ENCODE assay signal across 1 fruit fly cellular context in genomic region chr2L:7998655-7999054, dm6.
TF ChIP-seq lines count a peak whose summit lies in the region.

Sirup (plus strand) TSS chr2L:7998869.

TF ChIP-seq in whole organism, embryonic, 481 proteins besides CTCF, POLR2A, EP300 and RAD21 (continued from another document and continues in another):
- no peak for TF ChIP-seq hbn (GFP tag; IDR thresholded peaks at IDR 0.05; lab: Robert Waterston, UW; ENCODE audit: partially characterized antibody)
- TF ChIP-seq kni (GFP tag; optimal IDR thresholded peaks at IDR 0.05; lab: Kevin White, UChicago): no peak
- TF ChIP-seq nerfin-1 (tag; optimal IDR thresholded peaks at IDR 0.05; lab: Kevin White, UChicago): no peak
- TF ChIP-seq CG31441 (GFP tag; IDR thresholded peaks at IDR 0.05; lab: Robert Waterston, UW): no peak
- no peak for TF ChIP-seq CG10543 (GFP tag; optimal IDR thresholded peaks at IDR 0.05; lab: Kevin White, UChicago)
- TF ChIP-seq Six4 (GFP tag; optimal IDR thresholded peaks at IDR 0.05; lab: Kevin White, UChicago): no peak
- no peak for TF ChIP-seq CG4404 (GFP tag; IDR thresholded peaks at IDR 0.05; lab: Robert Waterston, UW)
- no peak for TF ChIP-seq CG1832 (GFP tag; optimal IDR thresholded peaks at IDR 0.05; lab: Kevin White, UChicago)
- TF ChIP-seq Ptx1 (GFP tag; IDR thresholded peaks at IDR 0.05; lab: Robert Waterston, UW): no peak
- peak; percentile 79 for TF ChIP-seq Lhr (GFP tag; optimal IDR thresholded peaks at IDR 0.05; lab: Kevin White, UChicago)
- no peak for TF ChIP-seq hth (optimal IDR thresholded peaks at IDR 0.05; lab: Kevin White, UChicago)
- TF ChIP-seq CG13424 (tag; optimal IDR thresholded peaks at IDR 0.05; lab: Kevin White, UChicago): no peak
- no peak for TF ChIP-seq CG4707 (GFP tag; optimal IDR thresholded peaks at IDR 0.05; lab: Kevin White, UChicago)
- TF ChIP-seq CG11560 (tag; IDR thresholded peaks at IDR 0.05; lab: Robert Waterston, UW): peak; percentile 70; the same call in 2 of the 3 replicates
- TF ChIP-seq tin (GFP tag; optimal IDR thresholded peaks at IDR 0.05; lab: Kevin White, UChicago): no peak
- TF ChIP-seq Gug (GFP tag; IDR thresholded peaks at IDR 0.05; lab: Robert Waterston, UW): no peak
- TF ChIP-seq CG17385 (GFP tag; optimal IDR thresholded peaks at IDR 0.05; lab: Kevin White, UChicago): no peak
- no peak for TF ChIP-seq crol (GFP tag; IDR thresholded peaks at IDR 0.05; lab: Robert Waterston, UW)
- no peak for TF ChIP-seq Mad (GFP tag; optimal IDR thresholded peaks at IDR 0.05; lab: Kevin White, UChicago)
- no peak for TF ChIP-seq fu2 (GFP tag; optimal IDR thresholded peaks at IDR 0.05; lab: Kevin White, UChicago)
- TF ChIP-seq CG6854 (GFP tag; optimal IDR thresholded peaks at IDR 0.05; lab: Kevin White, UChicago): no peak
- no peak; the same call in 1 of the 2 replicates for TF ChIP-seq onecut (GFP tag; IDR thresholded peaks at IDR 0.05; lab: Robert Waterston, UW)
- no peak for TF ChIP-seq CG43689 (GFP tag; IDR thresholded peaks at IDR 0.05; lab: Robert Waterston, UW)
- TF ChIP-seq CG6254 (GFP tag; optimal IDR thresholded peaks at IDR 0.05; lab: Kevin White, UChicago): no peak
- TF ChIP-seq Scr (GFP tag; IDR thresholded peaks at IDR 0.05; lab: Robert Waterston, UW; ENCODE audit: partially characterized antibody): no peak
- no peak for TF ChIP-seq pan (optimal IDR thresholded peaks at IDR 0.05; lab: Kevin White, UChicago)
- TF ChIP-seq pan (GFP tag; optimal IDR thresholded peaks at IDR 0.05 in 1 of 2, IDR thresholded peaks at IDR 0.05 in 1 of 2): no peak
- TF ChIP-seq D19B (GFP tag; optimal IDR thresholded peaks at IDR 0.05; lab: Kevin White, UChicago): no peak
- TF ChIP-seq Oaz (GFP tag; IDR thresholded peaks at IDR 0.05; lab: Robert Waterston, UW): no peak
- no peak for TF ChIP-seq Dad (GFP tag; optimal IDR thresholded peaks at IDR 0.05; lab: Kevin White, UChicago)
- TF ChIP-seq sens-2 (GFP tag; IDR thresholded peaks at IDR 0.05; lab: Robert Waterston, UW): no peak
- TF ChIP-seq zen (tag; optimal IDR thresholded peaks at IDR 0.05; lab: Kevin White, UChicago): no peak
- TF ChIP-seq vfl (GFP tag; optimal IDR thresholded peaks at IDR 0.05; lab: Kevin White, UChicago): no peak
- TF ChIP-seq slbo (GFP tag; IDR thresholded peaks at IDR 0.05; lab: Robert Waterston, UW): 0 out of 2 replicates have a peak, but pooled peaks have one; percentile 37
- no peak for TF ChIP-seq Gsc (GFP tag; IDR thresholded peaks at IDR 0.05; lab: Robert Waterston, UW)
- TF ChIP-seq CG32772 (GFP tag; IDR thresholded peaks at IDR 0.05; lab: Robert Waterston, UW): no peak
- TF ChIP-seq CG17328 (GFP tag; IDR thresholded peaks at IDR 0.05; lab: Robert Waterston, UW): peak; percentile 35; the same call in 1 of the 2 replicates
- peak; percentile 18 for TF ChIP-seq dm (GFP tag; optimal IDR thresholded peaks at IDR 0.05; lab: Kevin White, UChicago)
- TF ChIP-seq Kr (GFP tag; optimal IDR thresholded peaks at IDR 0.05; lab: Kevin White, UChicago): no peak
- no peak for TF ChIP-seq jumu (GFP tag; optimal IDR thresholded peaks at IDR 0.05; lab: Kevin White, UChicago)
- no peak for TF ChIP-seq CG8944 (GFP tag; optimal IDR thresholded peaks at IDR 0.05; lab: Kevin White, UChicago)
- TF ChIP-seq CG3163 (GFP tag; optimal IDR thresholded peaks at IDR 0.05; lab: Kevin White, UChicago): no peak
- no peak for TF ChIP-seq fd64A (GFP tag; optimal IDR thresholded peaks at IDR 0.05; lab: Kevin White, UChicago)
- TF ChIP-seq phol (tag; optimal IDR thresholded peaks at IDR 0.05; lab: Kevin White, UChicago): peak; percentile 49
- TF ChIP-seq lov (optimal IDR thresholded peaks at IDR 0.05; lab: Kevin White, UChicago): no peak
- TF ChIP-seq lov (GFP tag; IDR thresholded peaks at IDR 0.05; lab: Robert Waterston, UW): no peak
- TF ChIP-seq CG6813 (GFP tag; optimal IDR thresholded peaks at IDR 0.05; lab: Kevin White, UChicago): no peak
- no peak for TF ChIP-seq ato (GFP tag; IDR thresholded peaks at IDR 0.05; lab: Robert Waterston, UW; ENCODE audit: partially characterized antibody)
- TF ChIP-seq ara (GFP tag; IDR thresholded peaks at IDR 0.05; lab: Robert Waterston, UW): no peak
- TF ChIP-seq pum (GFP tag; optimal IDR thresholded peaks at IDR 0.05; lab: Kevin White, UChicago): no peak
- no peak for TF ChIP-seq repo (GFP tag; optimal IDR thresholded peaks at IDR 0.05; lab: Kevin White, UChicago)
- TF ChIP-seq NFAT (GFP tag; IDR thresholded peaks at IDR 0.05; lab: Robert Waterston, UW): no peak
- TF ChIP-seq Dip3 (GFP tag; optimal IDR thresholded peaks at IDR 0.05; lab: Kevin White, UChicago): no peak
- no peak for TF ChIP-seq Mrtf (GFP tag; IDR thresholded peaks at IDR 0.05; lab: Robert Waterston, UW)
- no peak for TF ChIP-seq Spps (tag; optimal IDR thresholded peaks at IDR 0.05; lab: Kevin White, UChicago)
- TF ChIP-seq Ravus (GFP tag; IDR thresholded peaks at IDR 0.05; lab: Robert Waterston, UW): no peak
- TF ChIP-seq usp (GFP tag; optimal IDR thresholded peaks at IDR 0.05; lab: Kevin White, UChicago): no peak
- 0 out of 2 replicates have a peak, but pooled peaks have one; percentile 9 for TF ChIP-seq CG14441 (GFP tag; IDR thresholded peaks at IDR 0.05; lab: Robert Waterston, UW)
- TF ChIP-seq unc-4 (GFP tag; IDR thresholded peaks at IDR 0.05; lab: Robert Waterston, UW; ENCODE audit: partially characterized antibody): peak; percentile 39
- no peak for TF ChIP-seq CG11085 (GFP tag; IDR thresholded peaks at IDR 0.05; lab: Robert Waterston, UW)
- no peak for TF ChIP-seq sens (GFP tag; lab: Kevin White, UChicago)
- peak; percentile 89 for TF ChIP-seq MBD-R2 (GFP tag; IDR thresholded peaks at IDR 0.05; lab: Robert Waterston, UW)
- TF ChIP-seq tup (GFP tag; optimal IDR thresholded peaks at IDR 0.05; lab: Kevin White, UChicago): no peak
- no peak for TF ChIP-seq ap (GFP tag; IDR thresholded peaks at IDR 0.05; lab: Robert Waterston, UW)
- no peak for TF ChIP-seq CG12769 (tag; optimal IDR thresholded peaks at IDR 0.05; lab: Kevin White, UChicago)
- peak; percentile 80 for TF ChIP-seq pita (GFP tag; optimal IDR thresholded peaks at IDR 0.05; lab: Kevin White, UChicago)
- TF ChIP-seq peb (GFP tag; IDR thresholded peaks at IDR 0.05; lab: Robert Waterston, UW): no peak
- TF ChIP-seq fd102C (GFP tag; optimal IDR thresholded peaks at IDR 0.05; lab: Kevin White, UChicago): no peak
- TF ChIP-seq zf30C (GFP tag; optimal IDR thresholded peaks at IDR 0.05; lab: Kevin White, UChicago): no peak
- TF ChIP-seq scrt (GFP tag; optimal IDR thresholded peaks at IDR 0.05; lab: Kevin White, UChicago): no peak
- TF ChIP-seq ken (GFP tag; IDR thresholded peaks at IDR 0.05; lab: Robert Waterston, UW): no peak; the same call in 2 of the 3 replicates
- no peak for TF ChIP-seq lmd (GFP tag; IDR thresholded peaks at IDR 0.05; lab: Robert Waterston, UW)
- TF ChIP-seq CG7357 (GFP tag; IDR thresholded peaks at IDR 0.05; lab: Robert Waterston, UW): no peak
- no peak for TF ChIP-seq CG18599 (GFP tag; optimal IDR thresholded peaks at IDR 0.05; lab: Kevin White, UChicago)
- no peak for TF ChIP-seq Ada2b (GFP tag; IDR thresholded peaks at IDR 0.05; lab: Robert Waterston, UW)
- TF ChIP-seq CG12942 (GFP tag; optimal IDR thresholded peaks at IDR 0.05; lab: Kevin White, UChicago): no peak
- TF ChIP-seq NC2α (GFP tag; optimal IDR thresholded peaks at IDR 0.05; lab: Kevin White, UChicago): peak; percentile 15
- TF ChIP-seq ems (GFP tag; optimal IDR thresholded peaks at IDR 0.05; lab: Kevin White, UChicago): no peak
- TF ChIP-seq Myb (GFP tag; optimal IDR thresholded peaks at IDR 0.05; lab: Kevin White, UChicago): peak; percentile 98
- no peak for TF ChIP-seq btn (GFP tag; optimal IDR thresholded peaks at IDR 0.05; lab: Kevin White, UChicago)
- no peak for TF ChIP-seq Neu2 (GFP tag; optimal IDR thresholded peaks at IDR 0.05; lab: Kevin White, UChicago; ENCODE audit: borderline replicate concordance)
- TF ChIP-seq CG17186 (GFP tag; optimal IDR thresholded peaks at IDR 0.05; lab: Kevin White, UChicago): peak; percentile 30
- TF ChIP-seq Doc3 (GFP tag; IDR thresholded peaks at IDR 0.05; lab: Robert Waterston, UW; ENCODE audit: partially characterized antibody): no peak
- TF ChIP-seq otp (GFP tag; IDR thresholded peaks at IDR 0.05; lab: Robert Waterston, UW): no peak
- peak; percentile 3 for TF ChIP-seq CG4617 (GFP tag; optimal IDR thresholded peaks at IDR 0.05; lab: Kevin White, UChicago; ENCODE audit: borderline replicate concordance)
- TF ChIP-seq CG8478 (optimal IDR thresholded peaks at IDR 0.05; lab: Kevin White, UChicago): peak; percentile 18
- no peak for TF ChIP-seq slp2 (GFP tag; optimal IDR thresholded peaks at IDR 0.05; lab: Kevin White, UChicago)
- TF ChIP-seq nom (GFP tag; optimal IDR thresholded peaks at IDR 0.05; lab: Kevin White, UChicago): peak; percentile 58
- peak in 1 of 2 experiments; percentile 74 for TF ChIP-seq Pdp1 (GFP tag; optimal IDR thresholded peaks at IDR 0.05; lab: Kevin White, UChicago)
- no peak for TF ChIP-seq CG10565 (GFP tag; optimal IDR thresholded peaks at IDR 0.05; lab: Kevin White, UChicago)
- TF ChIP-seq pb (GFP tag; optimal IDR thresholded peaks at IDR 0.05; lab: Kevin White, UChicago): no peak
- TF ChIP-seq CG18619 (GFP tag; optimal IDR thresholded peaks at IDR 0.05; lab: Kevin White, UChicago): no peak
- TF ChIP-seq CG11695 (GFP tag; IDR thresholded peaks at IDR 0.05; lab: Robert Waterston, UW): no peak
- no peak for TF ChIP-seq CG16863 (GFP tag; optimal IDR thresholded peaks at IDR 0.05; lab: Kevin White, UChicago)
- TF ChIP-seq Hr78 (GFP tag; optimal IDR thresholded peaks at IDR 0.05; lab: Kevin White, UChicago): no peak
- peak; percentile 59 for TF ChIP-seq CG13287 (GFP tag; IDR thresholded peaks at IDR 0.05; lab: Robert Waterston, UW; ENCODE audit: partially characterized antibody)
- TF ChIP-seq Dip2 (GFP tag; IDR thresholded peaks at IDR 0.05; lab: Robert Waterston, UW): no peak
- TF ChIP-seq Sry-β (GFP tag; optimal IDR thresholded peaks at IDR 0.05; lab: Kevin White, UChicago): no peak
- TF ChIP-seq CG15514 (GFP tag; optimal IDR thresholded peaks at IDR 0.05; lab: Kevin White, UChicago): peak; percentile 80
- no peak for TF ChIP-seq eyg (GFP tag; optimal IDR thresholded peaks at IDR 0.05; lab: Kevin White, UChicago)
- TF ChIP-seq tap (tag; optimal IDR thresholded peaks at IDR 0.05; lab: Kevin White, UChicago): no peak
- no peak for TF ChIP-seq CG14667 (GFP tag; IDR thresholded peaks at IDR 0.05; lab: Robert Waterston, UW)
- TF ChIP-seq Asciz (GFP tag; optimal IDR thresholded peaks at IDR 0.05; lab: Kevin White, UChicago): no peak
- no peak for TF ChIP-seq sisA (GFP tag; IDR thresholded peaks at IDR 0.05; lab: Robert Waterston, UW)
- TF ChIP-seq Jarid2 (GFP tag; optimal IDR thresholded peaks at IDR 0.05; lab: Kevin White, UChicago): no peak
- peak; percentile 91 for TF ChIP-seq gfzf (GFP tag; optimal IDR thresholded peaks at IDR 0.05; lab: Kevin White, UChicago)
- TF ChIP-seq CG15696 (tag; optimal IDR thresholded peaks at IDR 0.05; lab: Kevin White, UChicago): no peak
- peak; percentile 49; the same call in 1 of the 4 replicates for TF ChIP-seq chinmo (GFP tag; IDR thresholded peaks at IDR 0.05; lab: Robert Waterston, UW; ENCODE audit: partially characterized antibody)
- TF ChIP-seq CG11504 (tag; optimal IDR thresholded peaks at IDR 0.05; lab: Kevin White, UChicago): peak; percentile 44
- no peak for TF ChIP-seq CG7963 (GFP tag; IDR thresholded peaks at IDR 0.05; lab: Robert Waterston, UW; ENCODE audit: partially characterized antibody)
- TF ChIP-seq CG7786 (GFP tag; optimal IDR thresholded peaks at IDR 0.05; lab: Kevin White, UChicago): no peak
- TF ChIP-seq HmgZ (tag; optimal IDR thresholded peaks at IDR 0.05; lab: Kevin White, UChicago): peak; percentile 52
- TF ChIP-seq wdn (GFP tag; IDR thresholded peaks at IDR 0.05; lab: Robert Waterston, UW): no peak
- TF ChIP-seq HLH3B (GFP tag; IDR thresholded peaks at IDR 0.05; lab: Robert Waterston, UW): no peak
- no peak for TF ChIP-seq CG12391 (tag; optimal IDR thresholded peaks at IDR 0.05; lab: Kevin White, UChicago)
- TF ChIP-seq MTF-1 (GFP tag; optimal IDR thresholded peaks at IDR 0.05; lab: Kevin White, UChicago; ENCODE audit: borderline replicate concordance): no peak
- TF ChIP-seq CG2129 (GFP tag; IDR thresholded peaks at IDR 0.05; lab: Robert Waterston, UW; ENCODE audit: partially characterized antibody): no peak
- TF ChIP-seq zfh1 (GFP tag; IDR thresholded peaks at IDR 0.05; lab: Robert Waterston, UW): peak; percentile 15; the same call in 1 of the 3 replicates
- TF ChIP-seq B-H1 (GFP tag; IDR thresholded peaks at IDR 0.05; lab: Robert Waterston, UW): no peak
- TF ChIP-seq GATAe (GFP tag; conservative IDR thresholded peaks at IDR 0.05; lab: Robert Waterston, UW): no peak
- TF ChIP-seq gsb-n (tag; optimal IDR thresholded peaks at IDR 0.05; lab: Kevin White, UChicago): no peak
- peak; percentile 38 for TF ChIP-seq CG9932 (GFP tag; IDR thresholded peaks at IDR 0.05; lab: Robert Waterston, UW)
- TF ChIP-seq gro (GFP tag; optimal IDR thresholded peaks at IDR 0.05; lab: Kevin White, UChicago): peak; percentile 21
- TF ChIP-seq lola (GFP tag; optimal IDR thresholded peaks at IDR 0.05; lab: Kevin White, UChicago): no peak
- TF ChIP-seq bowl (GFP tag; IDR thresholded peaks at IDR 0.05; lab: Robert Waterston, UW): no peak
- TF ChIP-seq CG8290 (GFP tag; optimal IDR thresholded peaks at IDR 0.05; lab: Kevin White, UChicago): no peak
- peak in 1 of 2 experiments; percentile 28 for TF ChIP-seq CG8290 (tag; optimal IDR thresholded peaks at IDR 0.05; lab: Kevin White, UChicago)
- no peak for TF ChIP-seq HLH4C (GFP tag; IDR thresholded peaks at IDR 0.05; lab: Robert Waterston, UW; ENCODE audit: partially characterized antibody)
- TF ChIP-seq CG3726 (GFP tag; IDR thresholded peaks at IDR 0.05; lab: Robert Waterston, UW): no peak
- TF ChIP-seq Ets97D (GFP tag; optimal IDR thresholded peaks at IDR 0.05; lab: Kevin White, UChicago): peak; percentile 76
- peak; percentile 43 for TF ChIP-seq nmo (GFP tag; optimal IDR thresholded peaks at IDR 0.05; lab: Kevin White, UChicago)
- TF ChIP-seq z (GFP tag; IDR thresholded peaks at IDR 0.05; lab: Robert Waterston, UW): no peak
- TF ChIP-seq CG14965 (GFP tag; optimal IDR thresholded peaks at IDR 0.05; lab: Kevin White, UChicago; ENCODE audit: borderline replicate concordance): no peak
- TF ChIP-seq CG4854 (GFP tag; optimal IDR thresholded peaks at IDR 0.05; lab: Kevin White, UChicago): no peak
- no peak for TF ChIP-seq Deaf1 (tag; optimal IDR thresholded peaks at IDR 0.05; lab: Kevin White, UChicago)
- peak; percentile 60 for TF ChIP-seq CG1603 (tag; optimal IDR thresholded peaks at IDR 0.05; lab: Kevin White, UChicago)
